Worm (Caenorhabditis elegans): ENCODE data around the gene ttbk-7.
A peak's percentile ranks its signal among the peaks of the same experiment; 100 is the strongest.

- TF ChIP-seq him-1 (tag; optimal IDR thresholded peaks at IDR 0.05) (peak; percentile 82), W03F9.2 (tag; optimal IDR thresholded peaks at IDR 0.05) (peak; percentile 78)
Observed at ce11 chrV:12869948-12870347, 25.7 kb downstream of the ttbk-7 start, which contains the start of gene T07F10.3.
